Worm (Caenorhabditis elegans) whole organism, young adult: ENCODE data around the gene C04H4.1.

ENCODE experiments used
- C17E4.6 ChIP-seq: fragments of 200-800 bp; sonication (Bioruptor generic); IDR thresholded peaks from 2 replicates; pipeline ENCODE4 v1.3.6; 2022; ENCODE audit warnings: missing genetic modification reagents, missing genetic modification characterization, missing compliant biosample characterization
- F37B4.10 ChIP-seq: fragments of 200-800 bp; sonication (Bioruptor generic); IDR thresholded peaks from 2 replicates; pipeline ENCODE4 v1.3.6; 2022; ENCODE audit warnings: missing genetic modification characterization, missing compliant biosample characterization
- F55B11.4 ChIP-seq: sonication (generic microtip); optimal IDR thresholded peaks from 2 replicates; lab custom pipeline; 2016; ENCODE audit warnings: missing compliant biosample characterization, missing genetic modification characterization, borderline replicate concordance; ENCODE audit not compliant: insufficient read depth
- F57C9.4 ChIP-seq: sonication (generic microtip); optimal IDR thresholded peaks from 2 replicates; lab custom pipeline; 2017; ENCODE audit warnings: mild to moderate bottlenecking, missing genetic modification characterization, missing compliant biosample characterization
- T26A5.8 ChIP-seq: sonication (generic microtip); optimal IDR thresholded peaks from 2 replicates; lab custom pipeline; 2016; ENCODE audit warnings: missing genetic modification characterization, missing compliant biosample characterization
- Y56A3A.18 ChIP-seq: fragments of 200-800 bp; sonication (Bioruptor generic); IDR thresholded peaks from 2 replicates; pipeline ENCODE4 v1.3.6; 2022; ENCODE audit warnings: missing genetic modification reagents, missing genetic modification characterization, missing compliant biosample characterization
- Y67H2A.10 ChIP-seq: fragments of 200-800 bp; sonication (Bioruptor generic); conservative IDR thresholded peaks from 2 replicates; pipeline ENCODE4 v1.3.6; 2022; ENCODE audit warnings: missing genetic modification reagents, missing genetic modification characterization, missing compliant biosample characterization
- Y95B8A.8 ChIP-seq: fragments of 200-800 bp; sonication (Bioruptor generic); IDR thresholded peaks from 2 replicates; pipeline ENCODE4 v1.3.6; 2022; ENCODE audit warnings: missing genetic modification reagents, missing genetic modification characterization, missing compliant biosample characterization
- atf-7 ChIP-seq: sonication (generic microtip); optimal IDR thresholded peaks from 2 replicates; lab custom pipeline; 2017; ENCODE audit warnings: mild to moderate bottlenecking, missing genetic modification characterization, missing compliant biosample characterization
- bed-1 ChIP-seq: fragments of 200-800 bp; sonication (Bioruptor generic); IDR thresholded peaks from 2 replicates; pipeline ENCODE4 v1.3.6; 2022; ENCODE audit warnings: missing genetic modification reagents, missing genetic modification characterization, missing compliant biosample characterization
- cebp-2 ChIP-seq: fragments of 200-800 bp; sonication (Bioruptor generic); IDR thresholded peaks from 2 replicates; pipeline ENCODE4 v1.3.6; 2022; ENCODE audit warnings: missing genetic modification characterization, missing compliant biosample characterization
- ceh-27 ChIP-seq: fragments of 200-800 bp; sonication (Bioruptor generic); optimal IDR thresholded peaks from 2 replicates; lab custom pipeline; 2018; ENCODE audit warnings: mild to moderate bottlenecking, missing genetic modification characterization, moderate library complexity, missing compliant biosample characterization
- ceh-58 ChIP-seq: fragments of 200-800 bp; sonication (Bioruptor generic); IDR thresholded peaks from 2 replicates; pipeline ENCODE4 v1.3.6; 2022; ENCODE audit warnings: missing genetic modification characterization, missing compliant biosample characterization
- die-1 ChIP-seq: sonication (generic microtip); optimal IDR thresholded peaks from 2 replicates; lab custom pipeline; 2016; ENCODE audit warnings: missing genotype, mild to moderate bottlenecking, missing genetic modification characterization, missing compliant biosample characterization
- dpl-1 ChIP-seq: fragments of 150-350 bp; optimal IDR thresholded peaks from 2 replicates; lab custom pipeline; 2014; ENCODE audit warnings: missing biosample characterization, missing genetic modification reagents, missing genetic modification characterization
- ets-4 ChIP-seq: fragments of 200-800 bp; sonication (Bioruptor generic); optimal IDR thresholded peaks from 2 replicates; lab custom pipeline; 2018; ENCODE audit warnings: mild to moderate bottlenecking, missing genetic modification characterization, missing compliant biosample characterization
- fkh-3 ChIP-seq: sonication (generic microtip); optimal IDR thresholded peaks from 2 replicates; lab custom pipeline; 2016; ENCODE audit warnings: mild to moderate bottlenecking, missing genetic modification characterization, missing compliant biosample characterization
- hlh-26 ChIP-seq: fragments of 200-800 bp; sonication (Bioruptor generic); conservative IDR thresholded peaks from 2 replicates; pipeline ENCODE4 v1.3.6; 2022; ENCODE audit warnings: missing genetic modification reagents, missing genetic modification characterization, missing compliant biosample characterization
- hmg-1.2 ChIP-seq: fragments of 200-800 bp; sonication (Bioruptor generic); IDR thresholded peaks from 2 replicates; pipeline ENCODE4 v1.3.6; 2022; ENCODE audit warnings: missing genetic modification reagents, missing genetic modification characterization, missing compliant biosample characterization
- hmg-20 ChIP-seq: fragments of 200-800 bp; sonication (Bioruptor generic); IDR thresholded peaks from 2 replicates; pipeline ENCODE4 v1.3.6; 2022; ENCODE audit warnings: missing genetic modification reagents, missing genetic modification characterization, missing compliant biosample characterization
- lin-54 ChIP-seq: fragments of 200-800 bp; sonication (Bioruptor generic); optimal IDR thresholded peaks from 2 replicates; lab custom pipeline; 2018; ENCODE audit warnings: mild to moderate bottlenecking, missing genetic modification characterization, missing compliant biosample characterization
- madf-3 ChIP-seq: fragments of 200-800 bp; sonication (Bioruptor generic); IDR thresholded peaks from 2 replicates; pipeline ENCODE4 v1.3.6; 2022; ENCODE audit warnings: missing genetic modification reagents, missing genetic modification characterization, missing compliant biosample characterization
- nfya-2 ChIP-seq: fragments of 200-800 bp; sonication (Bioruptor generic); IDR thresholded peaks from 2 replicates; pipeline ENCODE4 v1.3.6; 2022; ENCODE audit warnings: missing genetic modification reagents, missing genetic modification characterization, missing compliant biosample characterization
- nhr-80 ChIP-seq: sonication (generic microtip); optimal IDR thresholded peaks from 2 replicates; lab custom pipeline; 2016; ENCODE audit warnings: missing genetic modification characterization, missing compliant biosample characterization
- nhr-90 ChIP-seq: sonication (generic microtip); optimal IDR thresholded peaks from 2 replicates; lab custom pipeline; 2016; ENCODE audit warnings: missing genotype, mild to moderate bottlenecking, missing genetic modification characterization, missing compliant biosample characterization
- pha-4 ChIP-seq: fragments of 150-350 bp; sonication (generic microtip); optimal IDR thresholded peaks from 2 replicates; lab custom pipeline; 2014; ENCODE audit warnings: missing biosample characterization, missing genetic modification reagents, missing genetic modification characterization
- rcor-1 ChIP-seq: fragments of 200-800 bp; sonication (Bioruptor generic); IDR thresholded peaks from 2 replicates; pipeline ENCODE4 v1.3.6; 2022; ENCODE audit warnings: missing genetic modification reagents, missing genetic modification characterization, missing compliant biosample characterization
- repo-1 ChIP-seq: sonication (generic microtip); optimal IDR thresholded peaks from 2 replicates; lab custom pipeline; 2017; ENCODE audit warnings: mild to moderate bottlenecking, missing genetic modification characterization, missing compliant biosample characterization
- rpc-1 ChIP-seq, 2 experiments: fragments of 150-350 bp in 1 of 2; sonication (generic microtip) in 1 of 2; optimal IDR thresholded peaks; 2 replicates each; lab custom pipeline; 2014 to 2018; ENCODE audit warnings: missing biosample characterization in 1 of 2, missing genetic modification characterization in 1 of 2, missing genetic modification reagents in 1 of 2, missing genotype in 1 of 2
- sea-2 ChIP-seq: fragments of 200-800 bp; sonication (Bioruptor generic); IDR thresholded peaks from 2 replicates; pipeline ENCODE4 v1.3.6; 2022; ENCODE audit warnings: missing genetic modification characterization, missing compliant biosample characterization
- snpc-1.1 ChIP-seq: sonication (generic microtip); optimal IDR thresholded peaks from 2 replicates; lab custom pipeline; 2017; ENCODE audit warnings: missing genetic modification characterization, mild to moderate bottlenecking, missing compliant biosample characterization, antibody characterized with exemption, moderate library complexity, missing genotype, missing genetic modification reagents; ENCODE audit not compliant: insufficient read depth
- somi-1 ChIP-seq: fragments of 200-800 bp; sonication (Bioruptor generic); optimal IDR thresholded peaks from 2 replicates; lab custom pipeline; 2018; ENCODE audit warnings: mild to moderate bottlenecking, missing genetic modification characterization, missing compliant biosample characterization
- tbx-9 ChIP-seq: sonication (generic microtip); optimal IDR thresholded peaks from 2 replicates; lab custom pipeline; 2016; ENCODE audit warnings: borderline replicate concordance, missing genetic modification characterization, inconsistent platforms, missing compliant biosample characterization
- xnd-1 ChIP-seq: sonication (generic microtip); optimal IDR thresholded peaks from 2 replicates; lab custom pipeline; 2016; ENCODE audit warnings: missing genotype, missing genetic modification reagents, missing genetic modification characterization, missing compliant biosample characterization
- zim-3 ChIP-seq: sonication (generic microtip); optimal IDR thresholded peaks from 2 replicates; lab custom pipeline; 2017; ENCODE audit warnings: mild to moderate bottlenecking, missing genetic modification characterization, moderate library complexity, missing compliant biosample characterization
- ztf-26 ChIP-seq: sonication (generic microtip); optimal IDR thresholded peaks from 2 replicates; lab custom pipeline; 2017; ENCODE audit warnings: missing genetic modification characterization, missing compliant biosample characterization
- ztf-3 ChIP-seq: fragments of 200-800 bp; sonication (Bioruptor generic); optimal IDR thresholded peaks from 2 replicates; lab custom pipeline; 2018; ENCODE audit warnings: mild to moderate bottlenecking, missing genetic modification characterization, missing compliant biosample characterization

C04H4.1 gene

ce11 chrII:7946830-7947425, 11.7 kb upstream of the C04H4.1 start, which contains the start of gene ZK669.5:
Gene ZK669.5, minus strand, starts transcription at chrII:7946880.
- no peak for TF ChIP-seq fkh-3
- TF ChIP-seq tbx-9 (tag; lab: Kevin White, UChicago) = no peak
- no peak for TF ChIP-seq atf-7 (tag; lab: Kevin White, UChicago)
- no peak for TF ChIP-seq F37B4.10

- TF ChIP-seq Y67H2A.10 (no peak), F57C9.4 (tag; lab: Kevin White, UChicago) (no peak), C17E4.6 (GFP tag; lab: Robert Waterston, UW) (no peak), rcor-1 (GFP tag; lab: Robert Waterston, UW) (no peak), ceh-27 (GFP tag; lab: Kevin White, UChicago) (no peak), hmg-20 (GFP tag; lab: Robert Waterston, UW) (no peak), T26A5.8 (tag; lab: Kevin White, UChicago) (no peak), ets-4 (GFP tag; lab: Kevin White, UChicago) (no peak), snpc-1.1 (tag; lab: Kevin White, UChicago) (no peak), dpl-1 (GFP tag; lab: Kevin White, UChicago) (no peak), nhr-90 (tag; lab: Kevin White, UChicago) (no peak), Y95B8A.8 (GFP tag; lab: Robert Waterston, UW) (no peak)
Measured at ce11 chrII:7948278-7948677, 10.4 kb upstream of the C04H4.1 start.

- no peak for TF ChIP-seq hmg-1.2
- TF ChIP-seq zim-3 (tag; lab: Kevin White, UChicago) = no peak
- TF ChIP-seq F55B11.4 (tag; lab: Kevin White, UChicago) = no peak
- no peak for TF ChIP-seq rpc-1 (optimal IDR thresholded peaks at IDR 0.05; lab: Kevin White, UChicago)
- no peak for TF ChIP-seq rpc-1 (tag; optimal IDR thresholded peaks at IDR 0.05; lab: Kevin White, UChicago)
- no peak for TF ChIP-seq pha-4 (tag; lab: Kevin White, UChicago)
- no peak for TF ChIP-seq ztf-3
- TF ChIP-seq bed-1 (GFP tag; lab: Robert Waterston, UW) = no peak
- no peak for TF ChIP-seq hmg-20 (GFP tag; lab: Robert Waterston, UW)
- no peak for TF ChIP-seq madf-3 (GFP tag; lab: Robert Waterston, UW)
- TF ChIP-seq somi-1 (GFP tag; lab: Kevin White, UChicago) = no peak
- TF ChIP-seq Y56A3A.18 = no peak
- no peak for TF ChIP-seq repo-1 (tag; lab: Kevin White, UChicago)
- TF ChIP-seq xnd-1 (tag; lab: Kevin White, UChicago) = no peak
- no peak for TF ChIP-seq ceh-58 (GFP tag; lab: Robert Waterston, UW)
- TF ChIP-seq nhr-80 (tag; lab: Kevin White, UChicago) = no peak
- no peak for TF ChIP-seq lin-54 (GFP tag; lab: Kevin White, UChicago)
- no peak for TF ChIP-seq sea-2
- no peak for TF ChIP-seq ztf-26 (tag; lab: Kevin White, UChicago)
- TF ChIP-seq cebp-2 (GFP tag; lab: Robert Waterston, UW) = no peak
- no peak for TF ChIP-seq hlh-26 (GFP tag; lab: Robert Waterston, UW)
Measured at ce11 chrII:7955548-7955947, 3.1 kb upstream of the C04H4.1 start.

ce11 chrII:7962181-7962580, 3.5 kb downstream of the C04H4.1 start:
- no peak for TF ChIP-seq die-1 (tag; lab: Kevin White, UChicago)
- TF ChIP-seq Y56A3A.18 = no peak
- TF ChIP-seq nfya-2 = no peak
